Worm (Caenorhabditis elegans) whole organism, late embryonic: ENCODE measurements around the gene W03D2.9.

Experiments used
- Y22D7AL.16 ChIP-seq: sonication (generic microtip); optimal IDR thresholded peaks from 2 replicates; lab custom pipeline; 2016; ENCODE audit warnings: missing genetic modification characterization, missing compliant biosample characterization
- ama-1 ChIP-seq: fragments of 150-350 bp; optimal IDR thresholded peaks from 2 replicates; lab custom pipeline; 2014
- ceh-18 ChIP-seq: sonication (generic microtip); optimal IDR thresholded peaks from 2 replicates; lab custom pipeline; 2016; ENCODE audit warnings: missing genetic modification characterization, missing compliant biosample characterization
- ceh-19 ChIP-seq: fragments of 200-800 bp; sonication (Bioruptor generic); optimal IDR thresholded peaks from 2 replicates; lab custom pipeline; 2018; ENCODE audit warnings: mild to moderate bottlenecking, missing genetic modification characterization, missing compliant biosample characterization
- elt-2 ChIP-seq: sonication (generic microtip); optimal IDR thresholded peaks from 2 replicates; lab custom pipeline; 2016; ENCODE audit warnings: missing genetic modification reagents, missing genetic modification characterization, missing compliant biosample characterization
- gmeb-2 ChIP-seq: sonication (generic microtip); optimal IDR thresholded peaks from 2 replicates; lab custom pipeline; 2016; ENCODE audit warnings: missing genetic modification characterization, inconsistent platforms, missing compliant biosample characterization
- hlh-13 ChIP-seq: fragments of 200-800 bp; sonication (Bioruptor generic); optimal IDR thresholded peaks from 2 replicates; lab custom pipeline; 2018; ENCODE audit warnings: mild to moderate bottlenecking, missing genetic modification characterization, missing compliant biosample characterization
- madf-2 ChIP-seq: sonication (generic microtip); optimal IDR thresholded peaks from 2 replicates; lab custom pipeline; 2017; ENCODE audit warnings: missing genetic modification characterization, missing compliant biosample characterization
- nfya-1 ChIP-seq: sonication (generic microtip); optimal IDR thresholded peaks from 2 replicates; lab custom pipeline; 2017; ENCODE audit warnings: missing genetic modification characterization, mild to moderate bottlenecking, missing compliant biosample characterization, antibody characterized with exemption, moderate library complexity
- pqm-1 ChIP-seq: sonication (generic microtip); optimal IDR thresholded peaks from 2 replicates; lab custom pipeline; 2016; ENCODE audit warnings: missing genetic modification characterization, missing compliant biosample characterization
- rnt-1 ChIP-seq: sonication (generic microtip); optimal IDR thresholded peaks from 2 replicates; lab custom pipeline; 2016; ENCODE audit warnings: missing genetic modification characterization, missing compliant biosample characterization
- unc-86 ChIP-seq: sonication (generic microtip); optimal IDR thresholded peaks from 2 replicates; lab custom pipeline; 2016; ENCODE audit warnings: missing genetic modification characterization, missing compliant biosample characterization

- TF ChIP-seq rnt-1 (no peak), unc-86 (no peak), pqm-1 (tag; lab: Kevin White, UChicago) (no peak), nfya-1 (tag; lab: Kevin White, UChicago) (no peak), hlh-13 (GFP tag; lab: Kevin White, UChicago) (no peak), ceh-18 (tag; lab: Kevin White, UChicago) (no peak), Y22D7AL.16 (no peak), elt-2 (tag; lab: Kevin White, UChicago) (no peak), gmeb-2 (no peak), madf-2 (no peak), ama-1 (lab: Kevin White, UChicago) (no peak), ceh-19 (GFP tag; lab: Kevin White, UChicago) (no peak)
These were observed 21.1 kb downstream of the W03D2.9 start for ce11 chrIV:4053405-4053804.
